Fruit fly (Drosophila melanogaster) whole organism, pupa: ENCODE data around the gene Polr3G.

Experiments
- CG10348 ChIP-seq: fragments of 200-800 bp; sonication (Bioruptor generic); IDR thresholded peaks from 2 replicates; pipeline ENCODE4 v1.3.6; 2022; ENCODE audit warnings: missing biosample characterization, missing genetic modification characterization
- CG12605 ChIP-seq: fragments of 200-800 bp; sonication (Bioruptor generic); IDR thresholded peaks from 2 replicates; pipeline ENCODE4 v1.3.6; 2022; ENCODE audit warnings: missing biosample characterization, missing genetic modification characterization
- CG13204 ChIP-seq: fragments of 200-800 bp; sonication (Bioruptor generic); optimal IDR thresholded peaks from 2 replicates; lab custom pipeline; 2018; ENCODE audit warnings: missing biosample characterization, mild to moderate bottlenecking, missing genetic modification characterization, moderate library complexity
- CG14655 ChIP-seq: fragments of 200-800 bp; sonication (Bioruptor generic); optimal IDR thresholded peaks from 3 replicates; lab custom pipeline; 2017; ENCODE audit warnings: mild to moderate bottlenecking, missing biosample characterization, missing genetic modification reagents, missing genetic modification characterization
- CG15710 ChIP-seq: fragments of 200-800 bp; sonication (Bioruptor generic); optimal IDR thresholded peaks from 2 replicates; lab custom pipeline; 2018; ENCODE audit warnings: missing biosample characterization, mild to moderate bottlenecking, missing genetic modification characterization, moderate library complexity
- CG17806 ChIP-seq: fragments of 200-800 bp; sonication (Bioruptor generic); optimal IDR thresholded peaks from 2 replicates; lab custom pipeline; 2018; ENCODE audit warnings: missing biosample characterization, mild to moderate bottlenecking, missing genetic modification characterization, moderate library complexity
- CG32121 ChIP-seq: fragments of 200-800 bp; sonication (Bioruptor generic); IDR thresholded peaks from 2 replicates; pipeline ENCODE4 v1.3.6; 2022; ENCODE audit warnings: missing biosample characterization, missing genetic modification characterization
- CG34367 ChIP-seq: fragments of 200-800 bp; sonication (Bioruptor generic); optimal IDR thresholded peaks from 2 replicates; lab custom pipeline; 2018; ENCODE audit warnings: missing biosample characterization, mild to moderate bottlenecking, missing genetic modification characterization
- CG4496 ChIP-seq: fragments of 200-800 bp; sonication (Bioruptor generic); IDR thresholded peaks from 3 replicates; pipeline ENCODE4 v1.3.6; 2022; ENCODE audit warnings: missing biosample characterization, missing genetic modification characterization
- CG8159 ChIP-seq: fragments of 200-800 bp; sonication (Bioruptor generic); optimal IDR thresholded peaks from 3 replicates; lab custom pipeline; 2018; ENCODE audit warnings: missing biosample characterization, mild to moderate bottlenecking, missing genetic modification characterization, moderate library complexity
- CG8301 ChIP-seq: fragments of 200-800 bp; sonication (Bioruptor generic); optimal IDR thresholded peaks from 2 replicates; lab custom pipeline; 2018; ENCODE audit warnings: missing biosample characterization, mild to moderate bottlenecking, missing genetic modification characterization
- CG9948 ChIP-seq: fragments of 200-800 bp; sonication (Bioruptor generic); optimal IDR thresholded peaks from 2 replicates; lab custom pipeline; 2018; ENCODE audit warnings: missing biosample characterization, mild to moderate bottlenecking, missing genetic modification characterization, moderate library complexity
- D1 ChIP-seq: fragments of 200-800 bp; sonication (Bioruptor generic); optimal IDR thresholded peaks from 2 replicates; lab custom pipeline; 2018; ENCODE audit warnings: missing biosample characterization, mild to moderate bottlenecking, missing genetic modification characterization, moderate library complexity
- EcR ChIP-seq: fragments of 200-800 bp; sonication (Bioruptor generic); optimal IDR thresholded peaks from 3 replicates; lab custom pipeline; 2019; ENCODE audit warnings: missing biosample characterization, missing genetic modification characterization, mild to moderate bottlenecking, moderate library complexity, missing genetic modification reagents
- Ets98B ChIP-seq: fragments of 200-800 bp; sonication (Bioruptor generic); IDR thresholded peaks from 2 replicates; pipeline ENCODE4 v1.3.6; 2022; ENCODE audit warnings: missing biosample characterization, missing genetic modification characterization
- Pif1A ChIP-seq: fragments of 200-800 bp; sonication (Bioruptor generic); optimal IDR thresholded peaks from 3 replicates; lab custom pipeline; 2016; ENCODE audit warnings: missing biosample characterization, missing genetic modification characterization
- Pif1B ChIP-seq: fragments of 200-800 bp; sonication (Bioruptor generic); optimal IDR thresholded peaks from 3 replicates; lab custom pipeline; 2016; ENCODE audit warnings: missing biosample characterization, missing genetic modification characterization
- Snoo ChIP-seq: fragments of 200-800 bp; sonication (Bioruptor generic); optimal IDR thresholded peaks from 3 replicates; lab custom pipeline; 2017; ENCODE audit warnings: missing biosample characterization, mild to moderate bottlenecking, missing genetic modification characterization, inconsistent platforms
- fd96Ca ChIP-seq: fragments of 200-800 bp; sonication (Bioruptor generic); IDR thresholded peaks from 3 replicates; pipeline ENCODE4 v1.3.6; 2022; ENCODE audit warnings: missing biosample characterization, missing genetic modification characterization
- gl ChIP-seq: fragments of 200-800 bp; sonication (Bioruptor generic); optimal IDR thresholded peaks from 2 replicates; lab custom pipeline; 2018; ENCODE audit warnings: missing biosample characterization, mild to moderate bottlenecking, missing genetic modification characterization
- rn ChIP-seq: fragments of 200-800 bp; sonication (Bioruptor generic); IDR thresholded peaks from 2 replicates; pipeline ENCODE4 v1.3.6; 2022; ENCODE audit warnings: missing biosample characterization, missing genetic modification characterization

Polr3G gene

dm6 chr3L:17441602-17442001, 14.7 kb upstream of the Polr3G start:
- no peak for TF ChIP-seq Pif1A
- TF ChIP-seq gl (tag; lab: Kevin White, UChicago), result no peak
- TF ChIP-seq CG17806, result no peak
- TF ChIP-seq CG9948 (tag; lab: Kevin White, UChicago), result no peak
- no peak for TF ChIP-seq D1 (tag; lab: Kevin White, UChicago)
- TF ChIP-seq Snoo (tag; lab: Kevin White, UChicago), result no peak
- TF ChIP-seq CG14655 (GFP tag; lab: Kevin White, UChicago), result no peak
- no peak for TF ChIP-seq CG8301 (tag; lab: Kevin White, UChicago)
- no peak for TF ChIP-seq CG15710 (tag; lab: Kevin White, UChicago)

DNA sequence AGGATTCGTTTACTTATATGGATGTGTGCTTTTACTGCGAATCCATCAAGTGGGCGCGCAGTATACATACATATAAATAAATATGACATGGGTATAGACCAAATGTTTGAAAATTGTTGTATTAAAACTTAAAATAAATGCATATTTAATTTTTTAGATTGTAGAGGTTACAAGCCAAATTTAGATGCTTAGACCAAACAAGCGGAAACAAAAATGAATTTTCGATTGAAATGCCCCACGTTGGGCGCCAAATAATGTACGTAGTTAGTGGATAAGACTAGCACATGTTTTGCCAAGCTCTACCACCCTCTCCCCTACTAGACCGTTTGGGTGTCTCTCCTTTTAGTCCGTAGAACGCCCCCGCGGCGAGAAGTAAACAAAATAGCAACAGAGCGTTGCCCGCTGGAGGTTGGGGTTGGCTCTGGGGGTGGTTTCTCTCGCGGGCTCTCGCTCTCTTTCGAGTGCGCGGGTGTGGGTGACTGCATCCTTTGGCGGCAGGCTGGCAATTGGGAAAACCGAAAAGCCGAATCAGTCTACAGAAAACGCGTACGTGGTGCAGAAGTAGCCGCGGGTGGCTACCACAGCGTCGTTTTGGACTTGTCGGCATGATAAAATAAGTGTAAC, 12.1 kb upstream of the Polr3G start, which contains the start of gene CG18265:
Gene CG18265 (plus strand): TSS at position 530 of the 624 bp plus-strand sequence.
- TF ChIP-seq D1 (tag; lab: Kevin White, UChicago) (no peak), CG32121 (no peak), CG12605 (GFP tag; lab: Robert Waterston, UW) (no peak; the same call in 1 of the 2 replicates), rn (no peak), EcR (GFP tag; lab: Kevin White, UChicago) (no peak), Ets98B (GFP tag; lab: Robert Waterston, UW) (no peak), CG9948 (tag; lab: Kevin White, UChicago) (no peak), CG10348 (GFP tag; lab: Robert Waterston, UW) (no peak), Pif1B (GFP tag; lab: Kevin White, UChicago) (no peak), gl (tag; lab: Kevin White, UChicago) (no peak), Snoo (tag; lab: Kevin White, UChicago) (no peak), CG34367 (tag; lab: Kevin White, UChicago) (no peak), CG8159 (tag; lab: Kevin White, UChicago) (no peak), CG14655 (GFP tag; lab: Kevin White, UChicago) (no peak), CG15710 (tag; lab: Kevin White, UChicago) (no peak), fd96Ca (GFP tag; lab: Robert Waterston, UW) (no peak), CG13204 (GFP tag; lab: Kevin White, UChicago) (no peak), Pif1A (no peak), CG4496 (GFP tag; lab: Robert Waterston, UW) (no peak)

- TF ChIP-seq CG12605 (GFP tag; lab: Robert Waterston, UW) (no peak), CG15710 (tag; lab: Kevin White, UChicago) (no peak), D1 (tag; lab: Kevin White, UChicago) (no peak), CG10348 (GFP tag; lab: Robert Waterston, UW) (no peak), CG17806 (no peak), CG8159 (tag; lab: Kevin White, UChicago) (no peak), CG32121 (no peak), Pif1B (GFP tag; lab: Kevin White, UChicago) (no peak), CG4496 (GFP tag; lab: Robert Waterston, UW) (no peak), CG8301 (tag; lab: Kevin White, UChicago) (no peak), CG14655 (GFP tag; lab: Kevin White, UChicago) (no peak)
These were observed 9.4 kb upstream of the Polr3G start, which contains the start of gene CG12229 for dm6 chr3L:17436331-17436730. Gene CG12229 (minus strand): TSS chr3L:17436431.

- TF ChIP-seq gl (tag; lab: Kevin White, UChicago), result peak; percentile 86
- TF ChIP-seq Pif1A, result peak; percentile 97
- TF ChIP-seq Snoo (tag; lab: Kevin White, UChicago), result peak; percentile 95
- TF ChIP-seq CG14655 (GFP tag; lab: Kevin White, UChicago), result peak; percentile 95
- TF ChIP-seq CG17806, result peak; percentile 96
- TF ChIP-seq CG10348 (GFP tag; lab: Robert Waterston, UW), result peak; percentile 85
- TF ChIP-seq rn, result peak; percentile 95
- no peak for TF ChIP-seq EcR (GFP tag; lab: Kevin White, UChicago)
- TF ChIP-seq CG12605 (GFP tag; lab: Robert Waterston, UW), result peak; percentile 93
- peak; percentile 98 for TF ChIP-seq CG32121
- peak; percentile 96 for TF ChIP-seq CG8301 (tag; lab: Kevin White, UChicago)
- peak; percentile 93 for TF ChIP-seq CG34367 (tag; lab: Kevin White, UChicago)
- TF ChIP-seq fd96Ca (GFP tag; lab: Robert Waterston, UW), result peak; percentile 94
- peak; percentile 95 for TF ChIP-seq CG15710 (tag; lab: Kevin White, UChicago)
- TF ChIP-seq CG4496 (GFP tag; lab: Robert Waterston, UW), result peak; percentile 98
- peak; percentile 91 for TF ChIP-seq D1 (tag; lab: Kevin White, UChicago)
- peak; percentile 94 for TF ChIP-seq CG8159 (tag; lab: Kevin White, UChicago)
- peak; percentile 95 for TF ChIP-seq Pif1B (GFP tag; lab: Kevin White, UChicago)
- peak; percentile 74 for TF ChIP-seq CG13204 (GFP tag; lab: Kevin White, UChicago)
- TF ChIP-seq Ets98B (GFP tag; lab: Robert Waterston, UW), result peak; percentile 97
- TF ChIP-seq CG9948 (tag; lab: Kevin White, UChicago), result peak; percentile 95
These were observed 6.6 kb upstream of the Polr3G start, which contains the start of the genes Coq4 and CG32176 for dm6 chr3L:17433555-17433954. Gene Coq4 (minus strand): TSS chr3L:17433621. Gene CG32176 (plus strand): TSS chr3L:17433868.

DNA sequence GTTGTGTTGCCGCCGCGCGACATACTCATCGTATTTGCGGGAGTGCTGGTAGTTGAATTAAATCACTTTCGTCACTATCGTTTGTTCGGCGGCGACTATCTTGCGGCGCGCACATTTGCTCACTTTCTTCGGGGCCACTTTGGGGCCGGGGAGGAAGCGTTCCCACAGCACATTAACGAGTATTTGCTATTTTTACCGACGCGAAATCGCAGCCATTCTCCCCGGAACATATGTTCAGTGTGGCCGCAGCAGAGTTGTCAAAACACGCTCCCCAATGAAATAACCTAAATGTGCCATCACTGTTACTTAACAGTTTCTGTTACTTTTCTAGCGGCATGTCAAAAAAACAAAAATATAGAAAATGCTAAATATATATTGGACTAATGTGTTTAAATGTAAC, 6.0 kb upstream of the Polr3G start, which contains the start of gene frc:
Gene frc (minus strand): TSS at position 244 of the 400 bp plus-strand sequence.
- TF ChIP-seq CG12605 (GFP tag; lab: Robert Waterston, UW), result 0 out of 2 replicates have a peak, but pooled peaks have one; percentile 24
- TF ChIP-seq CG32121, result peak; percentile 43; the same call in 1 of the 2 replicates
- TF ChIP-seq CG4496 (GFP tag; lab: Robert Waterston, UW), result peak; percentile 61; the same call in 2 of the 3 replicates
- no peak for TF ChIP-seq gl (tag; lab: Kevin White, UChicago)
